Worm (Caenorhabditis elegans) whole organism, young adult: ENCODE measurements around the gene sdhb-1.

Source experiments
- ama-1 ChIP-seq, 3 experiments: fragments of 150-350 bp in 1 of 3; sonication (generic microtip) in 2 of 3; optimal IDR thresholded peaks; 2 replicates each; lab custom pipeline; 2014 to 2018; ENCODE audit warnings: missing biosample characterization in 2 of 3, missing genetic modification characterization in 2 of 3, missing genetic modification reagents in 2 of 3
- ccch-3 ChIP-seq: fragments of 200-800 bp; sonication (Bioruptor generic); optimal IDR thresholded peaks from 2 replicates; lab custom pipeline; 2018; ENCODE audit warnings: mild to moderate bottlenecking, missing genetic modification characterization, missing compliant biosample characterization
- die-1 ChIP-seq: sonication (generic microtip); optimal IDR thresholded peaks from 2 replicates; lab custom pipeline; 2016; ENCODE audit warnings: missing genotype, mild to moderate bottlenecking, missing genetic modification characterization, missing compliant biosample characterization
- dpl-1 ChIP-seq: fragments of 150-350 bp; optimal IDR thresholded peaks from 2 replicates; lab custom pipeline; 2014; ENCODE audit warnings: missing biosample characterization, missing genetic modification reagents, missing genetic modification characterization
- gei-17 ChIP-seq: fragments of 200-800 bp; sonication (Bioruptor generic); optimal IDR thresholded peaks from 2 replicates; lab custom pipeline; 2018; ENCODE audit warnings: mild to moderate bottlenecking, missing genetic modification characterization, missing compliant biosample characterization
- hlh-12 ChIP-seq: sonication (generic microtip); optimal IDR thresholded peaks from 2 replicates; lab custom pipeline; 2016; ENCODE audit warnings: missing genetic modification characterization, missing compliant biosample characterization
- mel-28 ChIP-seq: sonication (generic microtip); optimal IDR thresholded peaks from 2 replicates; lab custom pipeline; 2016; ENCODE audit warnings: borderline replicate concordance, mild to moderate bottlenecking, missing genetic modification characterization, missing compliant biosample characterization
- nhr-90 ChIP-seq: sonication (generic microtip); optimal IDR thresholded peaks from 2 replicates; lab custom pipeline; 2016; ENCODE audit warnings: missing genotype, mild to moderate bottlenecking, missing genetic modification characterization, missing compliant biosample characterization
- pha-4 ChIP-seq: fragments of 150-350 bp; sonication (generic microtip); optimal IDR thresholded peaks from 2 replicates; lab custom pipeline; 2014; ENCODE audit warnings: missing biosample characterization, missing genetic modification reagents, missing genetic modification characterization
- rpc-1 ChIP-seq, 2 experiments: fragments of 150-350 bp in 1 of 2; sonication (generic microtip) in 1 of 2; optimal IDR thresholded peaks; 2 replicates each; lab custom pipeline; 2014 to 2018; ENCODE audit warnings: missing biosample characterization in 1 of 2, missing genetic modification characterization in 1 of 2, missing genetic modification reagents in 1 of 2, missing genotype in 1 of 2
- ztf-25 ChIP-seq: fragments of 200-800 bp; sonication (Bioruptor generic); IDR thresholded peaks from 2 replicates; pipeline ENCODE4 v1.3.6; 2022; ENCODE audit warnings: missing genetic modification reagents, missing genetic modification characterization, missing compliant biosample characterization

DNA sequence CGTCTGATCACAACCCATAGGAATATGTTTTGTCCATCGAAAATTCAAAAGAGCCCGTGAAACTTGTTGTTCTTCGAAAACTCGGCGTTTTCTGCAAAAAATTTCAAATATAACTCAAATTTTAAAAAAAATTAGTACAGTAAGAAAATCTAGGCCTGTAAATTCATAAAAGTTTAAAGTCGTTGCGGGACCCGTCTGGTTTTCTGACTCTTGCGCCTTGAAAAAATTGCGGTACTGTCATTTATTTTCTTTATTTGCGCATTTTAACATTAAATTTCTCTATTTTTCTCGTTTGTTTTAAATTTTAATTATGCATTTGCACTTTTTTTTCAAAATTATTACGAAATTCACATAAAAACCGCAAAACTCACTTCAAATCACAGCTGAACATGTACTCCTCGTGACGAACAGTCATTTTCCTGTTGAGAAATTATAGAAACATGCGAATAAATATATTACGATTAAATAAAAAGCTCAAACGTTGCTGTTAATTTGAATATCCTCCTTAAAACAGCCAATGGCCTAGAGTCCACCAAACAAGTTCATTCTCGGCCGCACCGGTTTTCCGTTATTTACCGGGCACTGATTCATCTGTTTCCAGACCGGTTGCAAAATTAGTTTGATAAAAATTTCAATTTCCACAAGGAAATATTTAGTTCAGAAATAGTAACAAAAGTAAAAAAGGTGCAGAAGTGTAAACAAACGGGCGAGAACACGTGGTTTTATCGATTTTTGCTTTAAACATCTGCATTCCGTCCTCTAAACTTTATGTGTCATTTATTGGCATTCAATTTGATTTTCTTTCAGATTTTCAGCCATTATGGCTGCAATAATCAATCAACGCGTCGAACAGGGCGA, 33.2 kb downstream of the sdhb-1 start, which contains the start of the genes csa-1 and wdfy-2:
- no peak for TF ChIP-seq pha-4 (tag; lab: Kevin White, UChicago)
- no peak for TF ChIP-seq ztf-25 (GFP tag; lab: Robert Waterston, UW)
- no peak for TF ChIP-seq rpc-1 (optimal IDR thresholded peaks at IDR 0.05; lab: Kevin White, UChicago)
- no peak for TF ChIP-seq rpc-1 (tag; optimal IDR thresholded peaks at IDR 0.05; lab: Kevin White, UChicago)
- TF ChIP-seq ccch-3 (GFP tag; lab: Kevin White, UChicago): no peak
- no peak for TF ChIP-seq ama-1 (optimal IDR thresholded peaks at IDR 0.05; lab: Kevin White, UChicago)
- TF ChIP-seq ama-1 (GFP tag; optimal IDR thresholded peaks at IDR 0.05; lab: Kevin White, UChicago): no peak
- TF ChIP-seq gei-17: no peak
- no peak for TF ChIP-seq die-1 (tag; lab: Kevin White, UChicago)
- no peak for TF ChIP-seq mel-28 (tag; lab: Kevin White, UChicago)
- TF ChIP-seq nhr-90: no peak
- no peak for TF ChIP-seq dpl-1 (GFP tag; lab: Kevin White, UChicago)
- no peak for TF ChIP-seq hlh-12 (tag; lab: Kevin White, UChicago)
